Worm (Caenorhabditis elegans) whole organism, late embryonic: Measurements from ENCODE around the gene K09C4.2.

Experiments
- C08G9.2 ChIP-seq: sonication (generic microtip); optimal IDR thresholded peaks from 2 replicates; lab custom pipeline; 2016; ENCODE audit warnings: mild to moderate bottlenecking, missing genetic modification characterization, moderate library complexity, missing compliant biosample characterization
- K09A11.1 ChIP-seq: sonication (generic microtip); optimal IDR thresholded peaks from 2 replicates; lab custom pipeline; 2017; ENCODE audit warnings: antibody characterized with exemption, mild to moderate bottlenecking, missing genetic modification characterization, missing compliant biosample characterization; ENCODE audit not compliant: insufficient read depth
- T23F11.4 ChIP-seq: fragments of 200-800 bp; sonication (Bioruptor generic); optimal IDR thresholded peaks from 2 replicates; lab custom pipeline; 2018; ENCODE audit warnings: mild to moderate bottlenecking, missing genetic modification characterization, missing compliant biosample characterization
- Y22D7AL.16 ChIP-seq: sonication (generic microtip); optimal IDR thresholded peaks from 2 replicates; lab custom pipeline; 2016; ENCODE audit warnings: missing genetic modification characterization, missing compliant biosample characterization
- ahr-1 ChIP-seq: sonication (generic microtip); optimal IDR thresholded peaks from 2 replicates; lab custom pipeline; 2016; ENCODE audit warnings: missing genetic modification characterization, missing compliant biosample characterization
- ama-1 ChIP-seq: fragments of 150-350 bp; optimal IDR thresholded peaks from 2 replicates; lab custom pipeline; 2014
- ceh-14 ChIP-seq: sonication (generic microtip); optimal IDR thresholded peaks from 2 replicates; lab custom pipeline; 2016; ENCODE audit warnings: missing genotype, missing genetic modification characterization, missing compliant biosample characterization
- ceh-19 ChIP-seq: fragments of 200-800 bp; sonication (Bioruptor generic); optimal IDR thresholded peaks from 2 replicates; lab custom pipeline; 2018; ENCODE audit warnings: mild to moderate bottlenecking, missing genetic modification characterization, missing compliant biosample characterization
- ceh-2 ChIP-seq: sonication (generic microtip); optimal IDR thresholded peaks from 2 replicates; lab custom pipeline; 2016; ENCODE audit warnings: missing genotype, missing genetic modification characterization, missing compliant biosample characterization
- ceh-22 ChIP-seq: sonication (generic microtip); optimal IDR thresholded peaks from 2 replicates; lab custom pipeline; 2017; ENCODE audit warnings: missing biosample characterization, missing genetic modification characterization
- ceh-24 ChIP-seq: sonication (generic microtip); optimal IDR thresholded peaks from 2 replicates; lab custom pipeline; 2016; ENCODE audit warnings: mild to moderate bottlenecking, missing genetic modification characterization, missing compliant biosample characterization
- ceh-6 ChIP-seq: fragments of 200-800 bp; sonication (Bioruptor generic); optimal IDR thresholded peaks from 2 replicates; lab custom pipeline; 2018; ENCODE audit warnings: mild to moderate bottlenecking, missing genetic modification characterization, missing compliant biosample characterization
- che-1 ChIP-seq: sonication (generic microtip); optimal IDR thresholded peaks from 2 replicates; lab custom pipeline; 2016; ENCODE audit warnings: mild to moderate bottlenecking, missing genetic modification characterization, missing compliant biosample characterization
- elt-4 ChIP-seq: sonication (generic microtip); optimal IDR thresholded peaks from 2 replicates; lab custom pipeline; 2016; ENCODE audit warnings: missing genetic modification characterization, missing compliant biosample characterization
- ets-4 ChIP-seq: sonication (generic microtip); optimal IDR thresholded peaks from 2 replicates; lab custom pipeline; 2016; ENCODE audit warnings: missing genetic modification characterization, missing compliant biosample characterization
- eyg-1 ChIP-seq: sonication (generic microtip); optimal IDR thresholded peaks from 2 replicates; lab custom pipeline; 2016; ENCODE audit warnings: missing genotype, missing genetic modification characterization, missing compliant biosample characterization
- fax-1 ChIP-seq: sonication (generic microtip); optimal IDR thresholded peaks from 2 replicates; lab custom pipeline; 2016; ENCODE audit warnings: missing genotype, missing genetic modification characterization, missing compliant biosample characterization
- fkh-6 ChIP-seq: sonication (generic microtip); optimal IDR thresholded peaks from 2 replicates; lab custom pipeline; 2016; ENCODE audit warnings: missing genetic modification characterization, missing compliant biosample characterization
- hlh-13 ChIP-seq: fragments of 200-800 bp; sonication (Bioruptor generic); optimal IDR thresholded peaks from 2 replicates; lab custom pipeline; 2018; ENCODE audit warnings: mild to moderate bottlenecking, missing genetic modification characterization, missing compliant biosample characterization
- hlh-15 ChIP-seq: sonication (generic microtip); optimal IDR thresholded peaks from 2 replicates; lab custom pipeline; 2016; ENCODE audit warnings: missing genetic modification characterization, missing compliant biosample characterization
- hlh-30 ChIP-seq: sonication (generic microtip); optimal IDR thresholded peaks from 2 replicates; lab custom pipeline; 2017; ENCODE audit warnings: antibody characterized with exemption, missing genetic modification characterization, missing compliant biosample characterization; ENCODE audit not compliant: insufficient read depth
- hlh-6 ChIP-seq: sonication (generic microtip); optimal IDR thresholded peaks from 2 replicates; lab custom pipeline; 2016; ENCODE audit warnings: missing genotype, missing genetic modification characterization, missing compliant biosample characterization
- hlh-8 ChIP-seq: sonication (generic microtip); optimal IDR thresholded peaks from 2 replicates; lab custom pipeline; 2016; ENCODE audit warnings: missing genotype, missing genetic modification characterization, missing compliant biosample characterization
- lim-6 ChIP-seq: sonication (generic microtip); optimal IDR thresholded peaks from 2 replicates; lab custom pipeline; 2016; ENCODE audit warnings: missing genetic modification characterization, missing compliant biosample characterization
- lin-11 ChIP-seq: fragments of 200-800 bp; sonication (Bioruptor generic); optimal IDR thresholded peaks from 2 replicates; lab custom pipeline; 2018; ENCODE audit warnings: mild to moderate bottlenecking, missing genetic modification characterization, missing compliant biosample characterization
- mec-3 ChIP-seq: sonication (generic microtip); optimal IDR thresholded peaks from 2 replicates; lab custom pipeline; 2016; ENCODE audit warnings: borderline replicate concordance, missing genetic modification characterization, missing compliant biosample characterization
- nfya-1 ChIP-seq: sonication (generic microtip); optimal IDR thresholded peaks from 2 replicates; lab custom pipeline; 2017; ENCODE audit warnings: missing genetic modification characterization, mild to moderate bottlenecking, missing compliant biosample characterization, antibody characterized with exemption, moderate library complexity
- nhr-232 ChIP-seq: sonication (generic microtip); optimal IDR thresholded peaks from 2 replicates; lab custom pipeline; 2016; ENCODE audit warnings: missing genetic modification characterization, missing compliant biosample characterization
- npax-4 ChIP-seq: sonication (generic microtip); optimal IDR thresholded peaks from 2 replicates; lab custom pipeline; 2016; ENCODE audit warnings: missing genetic modification characterization, missing compliant biosample characterization
- pat-9 ChIP-seq: fragments of 200-800 bp; sonication (Bioruptor generic); optimal IDR thresholded peaks from 2 replicates; lab custom pipeline; 2018; ENCODE audit warnings: mild to moderate bottlenecking, missing genetic modification characterization, moderate library complexity, missing compliant biosample characterization
- pha-2 ChIP-seq: sonication (generic microtip); optimal IDR thresholded peaks from 2 replicates; lab custom pipeline; 2017; ENCODE audit warnings: mild to moderate bottlenecking, missing genetic modification characterization, missing compliant biosample characterization
- pha-4 ChIP-seq: fragments of 150-350 bp; optimal IDR thresholded peaks from 2 replicates; lab custom pipeline; 2018; ENCODE audit warnings: missing biosample characterization, missing genetic modification reagents, missing genetic modification characterization
- pqm-1 ChIP-seq: sonication (generic microtip); optimal IDR thresholded peaks from 2 replicates; lab custom pipeline; 2016; ENCODE audit warnings: missing genetic modification characterization, missing compliant biosample characterization
- ref-2 ChIP-seq: sonication (generic microtip); optimal IDR thresholded peaks from 2 replicates; lab custom pipeline; 2016; ENCODE audit warnings: missing genetic modification characterization, missing compliant biosample characterization
- sox-2 ChIP-seq: fragments of 200-800 bp; sonication (Bioruptor generic); IDR thresholded peaks from 2 replicates; pipeline ENCODE4 v1.3.6; 2022; ENCODE audit warnings: missing genetic modification reagents, missing genetic modification characterization, missing compliant biosample characterization
- sox-4 ChIP-seq: sonication (generic microtip); optimal IDR thresholded peaks from 2 replicates; lab custom pipeline; 2017; ENCODE audit warnings: mild to moderate bottlenecking, missing genetic modification characterization, inconsistent platforms, missing compliant biosample characterization
- syd-9 ChIP-seq: sonication (generic microtip); optimal IDR thresholded peaks from 2 replicates; lab custom pipeline; 2016; ENCODE audit warnings: mild to moderate bottlenecking, missing genetic modification characterization, moderate library complexity, missing compliant biosample characterization
- tbx-2 ChIP-seq: sonication (generic microtip); optimal IDR thresholded peaks from 2 replicates; lab custom pipeline; 2016; ENCODE audit warnings: missing genetic modification characterization, missing compliant biosample characterization
- tbx-7 ChIP-seq: sonication (generic microtip); optimal IDR thresholded peaks from 2 replicates; lab custom pipeline; 2016; ENCODE audit warnings: missing genotype, missing genetic modification characterization, missing compliant biosample characterization
- ttx-3 ChIP-seq: sonication (generic microtip); optimal IDR thresholded peaks from 2 replicates; lab custom pipeline; 2016; ENCODE audit warnings: missing genetic modification reagents, missing genetic modification characterization, missing compliant biosample characterization
- unc-55 ChIP-seq: sonication (generic microtip); optimal IDR thresholded peaks from 2 replicates; lab custom pipeline; 2017; ENCODE audit warnings: missing biosample characterization, missing genetic modification reagents, missing genetic modification characterization
- unc-86 ChIP-seq: sonication (generic microtip); optimal IDR thresholded peaks from 2 replicates; lab custom pipeline; 2016; ENCODE audit warnings: missing genetic modification characterization, missing compliant biosample characterization
- zip-5 ChIP-seq: sonication (generic microtip); optimal IDR thresholded peaks from 2 replicates; lab custom pipeline; 2016; ENCODE audit warnings: missing genetic modification characterization, missing compliant biosample characterization

Gene K09C4.2

ce11 chrX:3296182-3296581 lies at the start of gene K09C4.2:
Gene K09C4.2, plus strand, starts transcription at chrX:3296482.
- TF ChIP-seq hlh-30 (tag; lab: Kevin White, UChicago): no peak
- no peak for TF ChIP-seq nfya-1
- TF ChIP-seq ceh-19 (GFP tag; lab: Kevin White, UChicago): no peak
- TF ChIP-seq elt-4 (tag; lab: Kevin White, UChicago): no peak
- TF ChIP-seq ahr-1 (tag; lab: Kevin White, UChicago): no peak
- TF ChIP-seq zip-5 (tag; lab: Kevin White, UChicago): no peak
- TF ChIP-seq ttx-3 (tag; lab: Kevin White, UChicago): no peak
- no peak for TF ChIP-seq hlh-6
- TF ChIP-seq fkh-6 (tag; lab: Kevin White, UChicago): no peak
- TF ChIP-seq ets-4: no peak
- no peak for TF ChIP-seq pqm-1
- TF ChIP-seq hlh-15 (tag; lab: Kevin White, UChicago): no peak
- no peak for TF ChIP-seq ama-1
- no peak for TF ChIP-seq nhr-232 (tag; lab: Kevin White, UChicago)
- TF ChIP-seq hlh-8 (tag; lab: Kevin White, UChicago): no peak
- no peak for TF ChIP-seq Y22D7AL.16 (tag; lab: Kevin White, UChicago)

ce11 chrX:3247768-3248167 lies 48.5 kb upstream of the K09C4.2 start:
- TF ChIP-seq unc-55 (GFP tag; lab: Kevin White, UChicago) (no peak), C08G9.2 (tag; lab: Kevin White, UChicago) (no peak), ahr-1 (tag; lab: Kevin White, UChicago) (no peak), hlh-6 (no peak)

- TF ChIP-seq pha-4 (tag; lab: Kevin White, UChicago) (no peak), tbx-7 (tag; lab: Kevin White, UChicago) (no peak), ahr-1 (tag; lab: Kevin White, UChicago) (no peak), sox-2 (GFP tag; lab: Robert Waterston, UW) (no peak), nhr-232 (tag; lab: Kevin White, UChicago) (no peak), ref-2 (no peak), lim-6 (tag; lab: Kevin White, UChicago) (no peak), ceh-14 (tag; lab: Kevin White, UChicago) (no peak), unc-86 (tag; lab: Kevin White, UChicago) (no peak), syd-9 (tag; lab: Kevin White, UChicago) (no peak), npax-4 (tag; lab: Kevin White, UChicago) (no peak)
- TF ChIP-seq, all 69 proteins: peak for 0
These were observed 45.7 kb upstream of the K09C4.2 start, which contains the start of gene pqn-37 for ce11 chrX:3250481-3251091. Gene pqn-37, minus strand, starts transcription at chrX:3250531.

- no peak for TF ChIP-seq pat-9 (tag; lab: Kevin White, UChicago)
- no peak for TF ChIP-seq unc-55 (GFP tag; lab: Kevin White, UChicago)
- no peak for TF ChIP-seq elt-4 (tag; lab: Kevin White, UChicago)
- no peak for TF ChIP-seq ceh-24
- TF ChIP-seq sox-4 (tag; lab: Kevin White, UChicago): no peak
- no peak for TF ChIP-seq che-1 (tag; lab: Kevin White, UChicago)
- TF ChIP-seq fax-1 (tag; lab: Kevin White, UChicago): no peak
- TF ChIP-seq pha-2 (tag; lab: Kevin White, UChicago): no peak
- TF ChIP-seq K09A11.1 (tag; lab: Kevin White, UChicago): no peak
- TF ChIP-seq lin-11 (tag; lab: Kevin White, UChicago): no peak
- TF ChIP-seq hlh-13 (GFP tag; lab: Kevin White, UChicago): no peak
- no peak for TF ChIP-seq ceh-22 (tag; lab: Kevin White, UChicago)
- TF ChIP-seq mec-3 (tag; lab: Kevin White, UChicago): no peak
- no peak for TF ChIP-seq T23F11.4
- no peak for TF ChIP-seq ceh-6 (GFP tag; lab: Kevin White, UChicago)
- TF ChIP-seq tbx-2 (tag; lab: Kevin White, UChicago): no peak
- no peak for TF ChIP-seq eyg-1
- TF ChIP-seq ceh-2 (tag; lab: Kevin White, UChicago): no peak
- TF ChIP-seq ttx-3 (tag; lab: Kevin White, UChicago): no peak
- TF ChIP-seq, all 69 proteins: peak for 0
These were observed 43.8 kb upstream of the K09C4.2 start, which contains the start of gene tba-9 for ce11 chrX:3252500-3252899. Gene tba-9, plus strand, starts transcription at chrX:3252800.
